Fruit fly (Drosophila melanogaster) whole organism, embryonic: ENCODE data around the gene CG10660.

Source experiments
- Atf3 ChIP-seq: fragments of 200-800 bp; sonication (Bioruptor generic); optimal IDR thresholded peaks from 3 replicates; lab custom pipeline; 2016; ENCODE audit warnings: missing biosample characterization, missing genetic modification characterization
- BtbVII ChIP-seq: fragments of 200-800 bp; sonication (Bioruptor generic); optimal IDR thresholded peaks from 3 replicates; lab custom pipeline; 2017; ENCODE audit warnings: missing biosample characterization, mild to moderate bottlenecking, missing genetic modification characterization
- CG12104 ChIP-seq: fragments of 200-800 bp; sonication (Bioruptor generic); optimal IDR thresholded peaks from 3 replicates; lab custom pipeline; 2016; ENCODE audit warnings: missing biosample characterization, missing genetic modification characterization
- CG14014 ChIP-seq: fragments of 200-800 bp; sonication (Bioruptor generic); IDR thresholded peaks from 2 replicates; pipeline ENCODE4 v1.3.6; 2022; ENCODE audit warnings: missing biosample characterization, missing genetic modification characterization
- CG14860 ChIP-seq: fragments of 200-800 bp; sonication (Bioruptor generic); IDR thresholded peaks from 3 replicates; pipeline ENCODE4 v1.3.6; 2022; ENCODE audit warnings: missing biosample characterization, missing genetic modification characterization; ENCODE audit not compliant: partially characterized antibody
- CG14965 ChIP-seq: fragments of 200-800 bp; sonication (Bioruptor generic); optimal IDR thresholded peaks from 2 replicates; lab custom pipeline; 2016; ENCODE audit warnings: missing biosample characterization, missing genetic modification characterization, borderline replicate concordance
- CG1647 ChIP-seq: fragments of 200-800 bp; sonication (Bioruptor generic); optimal IDR thresholded peaks from 3 replicates; lab custom pipeline; 2016; ENCODE audit warnings: missing biosample characterization, missing genetic modification characterization
- CG16813 ChIP-seq: fragments of 200-800 bp; sonication (Bioruptor generic); IDR thresholded peaks from 3 replicates; pipeline ENCODE4 v1.3.6; 2022; ENCODE audit warnings: missing biosample characterization, missing genetic modification characterization; ENCODE audit not compliant: partially characterized antibody
- CG17359 ChIP-seq: fragments of 200-800 bp; sonication (Bioruptor generic); optimal IDR thresholded peaks from 3 replicates; lab custom pipeline; 2018; ENCODE audit warnings: missing biosample characterization, mild to moderate bottlenecking, missing genetic modification characterization, moderate library complexity
- CG1792 ChIP-seq: fragments of 200-800 bp; sonication (Bioruptor generic); optimal IDR thresholded peaks from 2 replicates; lab custom pipeline; 2016; ENCODE audit warnings: missing biosample characterization, missing genetic modification characterization
- CG2202 ChIP-seq: fragments of 200-800 bp; sonication (Bioruptor generic); optimal IDR thresholded peaks from 2 replicates; lab custom pipeline; 2018; ENCODE audit warnings: missing biosample characterization, mild to moderate bottlenecking, missing genetic modification characterization
- CG30403 ChIP-seq: fragments of 200-800 bp; sonication (Bioruptor generic); optimal IDR thresholded peaks from 3 replicates; lab custom pipeline; 2016; ENCODE audit warnings: missing biosample characterization, missing genetic modification characterization
- CG31224 ChIP-seq: fragments of 200-800 bp; sonication (Bioruptor generic); IDR thresholded peaks from 2 replicates; pipeline ENCODE4 v1.3.6; 2022; ENCODE audit warnings: missing biosample characterization, missing genetic modification characterization
- CG3281 ChIP-seq: fragments of 200-800 bp; sonication (Bioruptor generic); optimal IDR thresholded peaks from 3 replicates; lab custom pipeline; 2017; ENCODE audit warnings: missing biosample characterization, mild to moderate bottlenecking, missing genetic modification characterization
- CG3407 ChIP-seq: fragments of 200-800 bp; sonication (Bioruptor generic); optimal IDR thresholded peaks from 2 replicates; lab custom pipeline; 2018; ENCODE audit warnings: missing biosample characterization, mild to moderate bottlenecking, missing genetic modification characterization
- CG3847 ChIP-seq: fragments of 200-800 bp; sonication (Bioruptor generic); IDR thresholded peaks from 2 replicates; pipeline ENCODE4 v1.3.6; 2022; ENCODE audit warnings: missing biosample characterization, missing genetic modification characterization
- Dbx ChIP-seq: fragments of 200-800 bp; sonication (Bioruptor generic); IDR thresholded peaks from 3 replicates; pipeline ENCODE4 v1.3.6; 2022; ENCODE audit warnings: missing biosample characterization, missing genetic modification characterization
- Dip3 ChIP-seq: fragments of 200-800 bp; sonication (Bioruptor generic); optimal IDR thresholded peaks from 3 replicates; lab custom pipeline; 2016; ENCODE audit warnings: missing biosample characterization, missing genetic modification characterization
- Drgx ChIP-seq: fragments of 200-800 bp; sonication (Bioruptor generic); IDR thresholded peaks from 2 replicates; pipeline ENCODE4 v1.3.6; 2022; ENCODE audit warnings: missing biosample characterization, missing genetic modification characterization
- H2.0 ChIP-seq: fragments of 200-800 bp; sonication (Bioruptor generic); IDR thresholded peaks from 2 replicates; pipeline ENCODE4 v1.3.6; 2022; ENCODE audit warnings: missing biosample characterization, missing genetic modification characterization
- Hey ChIP-seq: fragments of 200-800 bp; sonication (Bioruptor generic); optimal IDR thresholded peaks from 3 replicates; lab custom pipeline; 2018; ENCODE audit warnings: missing biosample characterization, mild to moderate bottlenecking, missing genetic modification characterization
- Hmx ChIP-seq: fragments of 200-800 bp; sonication (Bioruptor generic); optimal IDR thresholded peaks from 2 replicates; lab custom pipeline; 2016; ENCODE audit warnings: missing biosample characterization, missing genetic modification characterization
- Med ChIP-seq: fragments of 200-800 bp; sonication (Bioruptor generic); peaks from one replicate; lab custom pipeline; 2016; ENCODE audit warnings: missing biosample characterization, missing genetic modification characterization, mild to moderate bottlenecking, inconsistent platforms, moderate library complexity
- Meics ChIP-seq: fragments of 200-800 bp; sonication (Bioruptor generic); optimal IDR thresholded peaks from 2 replicates; lab custom pipeline; 2017; ENCODE audit warnings: missing biosample characterization, mild to moderate bottlenecking, missing genetic modification characterization
- Mes4 ChIP-seq: fragments of 200-800 bp; sonication (Bioruptor generic); optimal IDR thresholded peaks from 2 replicates; lab custom pipeline; 2016; ENCODE audit warnings: missing biosample characterization, missing genetic modification characterization
- NFAT ChIP-seq: fragments of 200-800 bp; sonication (Bioruptor generic); IDR thresholded peaks from 2 replicates; pipeline ENCODE4 v1.3.6; 2022; ENCODE audit warnings: missing biosample characterization, missing genetic modification characterization
- Nf-YB ChIP-seq: fragments of 200-800 bp; sonication (Bioruptor generic); optimal IDR thresholded peaks from 3 replicates; lab custom pipeline; 2019; ENCODE audit warnings: missing biosample characterization, mild to moderate bottlenecking, missing genetic modification characterization, moderate library complexity
- Optix ChIP-seq: fragments of 200-800 bp; sonication (Bioruptor generic); IDR thresholded peaks from 3 replicates; pipeline ENCODE4 v1.3.6; 2022; ENCODE audit warnings: missing biosample characterization, missing genetic modification characterization
- Rfx ChIP-seq: fragments of 200-800 bp; sonication (Bioruptor generic); IDR thresholded peaks from 2 replicates; pipeline ENCODE4 v1.3.6; 2022; ENCODE audit warnings: missing biosample characterization, missing genetic modification characterization
- Rx ChIP-seq: fragments of 200-800 bp; sonication (Bioruptor generic); IDR thresholded peaks from 2 replicates; pipeline ENCODE4 v1.3.6; 2022; ENCODE audit warnings: missing biosample characterization, missing genetic modification characterization
- Spps ChIP-seq: fragments of 200-800 bp; sonication (Bioruptor generic); optimal IDR thresholded peaks from 2 replicates; lab custom pipeline; 2018; ENCODE audit warnings: missing biosample characterization, mild to moderate bottlenecking, missing genetic modification characterization
- chn ChIP-seq: fragments of 200-800 bp; sonication (Bioruptor generic); optimal IDR thresholded peaks from 2 replicates; lab custom pipeline; 2016; ENCODE audit warnings: missing biosample characterization, missing genetic modification characterization
- cwo ChIP-seq: fragments of 200-800 bp; sonication (Bioruptor generic); optimal IDR thresholded peaks from 3 replicates; lab custom pipeline; 2017; ENCODE audit warnings: missing biosample characterization, missing genetic modification characterization, mild to moderate bottlenecking, moderate library complexity, missing genetic modification reagents
- dimm ChIP-seq: fragments of 200-800 bp; sonication (Bioruptor generic); IDR thresholded peaks from 2 replicates; pipeline ENCODE4 v1.3.6; 2022; ENCODE audit warnings: missing biosample characterization, missing genetic modification characterization
- ems ChIP-seq: fragments of 200-800 bp; sonication (Bioruptor generic); optimal IDR thresholded peaks from 3 replicates; lab custom pipeline; 2016; ENCODE audit warnings: missing biosample characterization, missing genetic modification characterization
- gro ChIP-seq: fragments of 200-800 bp; sonication (Bioruptor generic); optimal IDR thresholded peaks from 2 replicates; lab custom pipeline; 2016; ENCODE audit warnings: missing biosample characterization, missing genetic modification characterization
- insv ChIP-seq, 2 experiments: fragments of 200-800 bp; sonication (Bioruptor generic); optimal IDR thresholded peaks; 3 replicates each; lab custom pipeline; 2016 to 2018; ENCODE audit warnings: missing biosample characterization in 2 of 2, missing genetic modification characterization in 2 of 2
- kah ChIP-seq: fragments of 200-800 bp; sonication (Bioruptor generic); optimal IDR thresholded peaks from 2 replicates; lab custom pipeline; 2018; ENCODE audit warnings: missing biosample characterization, mild to moderate bottlenecking, missing genetic modification characterization
- knrl ChIP-seq: fragments of 200-800 bp; sonication (Bioruptor generic); IDR thresholded peaks from 3 replicates; pipeline ENCODE4 v1.3.6; 2022; ENCODE audit warnings: missing biosample characterization, missing genetic modification characterization; ENCODE audit not compliant: partially characterized antibody
- lola ChIP-seq, 3 experiments: fragments of >200 bp in 2 of 3; fragments of 200-800 bp in 1 of 3; sonication (Bioruptor generic) in 1 of 3; optimal IDR thresholded peaks; 2 replicates each; lab custom pipeline; 2017 to 2019; ENCODE audit warnings: missing biosample characterization in 3 of 3, missing genetic modification characterization in 3 of 3, mild to moderate bottlenecking in 1 of 3, moderate library complexity in 1 of 3
- org-1 ChIP-seq: fragments of 200-800 bp; sonication (Bioruptor generic); optimal IDR thresholded peaks from 2 replicates; lab custom pipeline; 2017; ENCODE audit warnings: missing biosample characterization, missing genetic modification characterization
- pnt ChIP-seq: fragments of 200-800 bp; sonication (Bioruptor generic); optimal IDR thresholded peaks from 3 replicates; lab custom pipeline; 2016; ENCODE audit warnings: missing biosample characterization, missing genetic modification characterization
- pzg ChIP-seq: fragments of 200-800 bp; sonication (Bioruptor generic); optimal IDR thresholded peaks from 3 replicates; lab custom pipeline; 2018; ENCODE audit warnings: missing biosample characterization, mild to moderate bottlenecking, missing genetic modification characterization, moderate library complexity
- salm ChIP-seq: fragments of 200-800 bp; sonication (Bioruptor generic); optimal IDR thresholded peaks from 2 replicates; lab custom pipeline; 2018; ENCODE audit warnings: missing biosample characterization, mild to moderate bottlenecking, missing genetic modification characterization
- sqz ChIP-seq: fragments of 200-800 bp; sonication (Bioruptor generic); optimal IDR thresholded peaks from 3 replicates; lab custom pipeline; 2018; ENCODE audit warnings: missing biosample characterization, mild to moderate bottlenecking, missing genetic modification characterization
- sug ChIP-seq: fragments of 200-800 bp; optimal IDR thresholded peaks from 2 replicates; lab custom pipeline; 2019; ENCODE audit warnings: missing biosample characterization, mild to moderate bottlenecking, missing genetic modification characterization, moderate library complexity
- tup ChIP-seq: fragments of 200-800 bp; sonication (Bioruptor generic); optimal IDR thresholded peaks from 2 replicates; lab custom pipeline; 2016; ENCODE audit warnings: missing biosample characterization, mild to moderate bottlenecking, missing genetic modification characterization, moderate library complexity
- yki ChIP-seq: fragments of >200 bp; optimal IDR thresholded peaks from 3 replicates; lab custom pipeline; 2018
- zen2 ChIP-seq: fragments of 200-800 bp; sonication (Bioruptor generic); IDR thresholded peaks from 3 replicates; pipeline ENCODE4 v1.3.6; 2022; ENCODE audit warnings: missing biosample characterization, missing genetic modification characterization; ENCODE audit not compliant: partially characterized antibody
- zf30C ChIP-seq: fragments of 200-800 bp; sonication (Bioruptor generic); optimal IDR thresholded peaks from 3 replicates; lab custom pipeline; 2018; ENCODE audit warnings: missing biosample characterization, mild to moderate bottlenecking, missing genetic modification characterization

Gene CG10660

DNA sequence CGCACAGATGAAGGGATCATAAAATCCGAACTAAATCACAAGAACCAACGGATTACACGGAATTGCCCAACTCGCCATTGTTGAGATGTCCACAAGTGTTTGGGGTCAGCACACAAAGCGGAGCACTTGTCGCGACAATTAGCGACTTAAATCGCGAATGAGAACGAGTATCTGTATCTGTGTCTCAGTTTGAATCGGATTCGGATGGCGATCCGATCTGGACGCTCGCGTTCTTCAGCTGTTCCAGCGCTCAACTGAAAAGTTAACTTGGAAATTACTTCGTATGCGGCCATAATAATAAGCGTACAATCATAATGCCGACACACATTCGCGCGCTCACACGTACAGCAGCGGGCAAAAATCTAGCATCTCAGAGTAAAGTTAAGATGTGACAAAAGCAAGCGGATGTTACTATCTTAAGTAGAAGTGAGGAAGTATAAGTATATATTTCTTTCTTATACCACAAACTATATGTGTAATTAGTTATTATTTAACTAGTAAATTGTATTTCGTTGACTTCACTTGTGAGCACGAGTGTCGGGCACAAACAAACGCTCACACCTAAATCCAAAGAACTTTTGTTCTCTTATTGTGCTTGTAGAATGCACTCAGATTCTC lies at the start of gene CG10660:
TSS of gene CG10660 (minus strand) at position 259 of the 618 bp plus-strand sequence.
- peak; percentile 69 for TF ChIP-seq dimm (GFP tag; lab: Robert Waterston, UW)
- TF ChIP-seq Med (GFP tag; lab: Kevin White, UChicago): peak; percentile 95
- TF ChIP-seq tup (GFP tag; lab: Kevin White, UChicago): peak; percentile 66
- TF ChIP-seq lola (GFP tag; optimal IDR thresholded peaks at IDR 0.05; lab: Kevin White, UChicago): peak in 1 of 3 experiments; percentile 86
- TF ChIP-seq zf30C (GFP tag; lab: Kevin White, UChicago): no peak
- TF ChIP-seq Dbx: peak; percentile 74
- no peak for TF ChIP-seq CG16813 (GFP tag; lab: Robert Waterston, UW)
- peak; percentile 80 for TF ChIP-seq CG3281 (GFP tag; lab: Kevin White, UChicago)
- peak; percentile 84 for TF ChIP-seq CG14014 (GFP tag; lab: Robert Waterston, UW)
- TF ChIP-seq CG31224 (GFP tag; lab: Robert Waterston, UW): peak; percentile 57
- peak; percentile 82 for TF ChIP-seq H2.0 (GFP tag; lab: Robert Waterston, UW)
- peak; percentile 75 for TF ChIP-seq cwo (GFP tag; lab: Kevin White, UChicago)
- TF ChIP-seq Meics (GFP tag; lab: Kevin White, UChicago): peak; percentile 86
- TF ChIP-seq BtbVII (GFP tag; lab: Kevin White, UChicago): peak; percentile 64
- TF ChIP-seq Rfx (GFP tag; lab: Robert Waterston, UW): peak; percentile 86
- TF ChIP-seq pzg (GFP tag; lab: Kevin White, UChicago): no peak
- peak; percentile 66 for TF ChIP-seq kah
- peak; percentile 88 for TF ChIP-seq CG30403 (GFP tag; lab: Kevin White, UChicago)
- TF ChIP-seq pnt: peak; percentile 60
- peak; percentile 82 for TF ChIP-seq Rx (GFP tag; lab: Robert Waterston, UW)
- TF ChIP-seq CG14860: no peak
- TF ChIP-seq CG14965 (GFP tag; lab: Kevin White, UChicago): no peak
- peak; percentile 66 for TF ChIP-seq CG12104 (GFP tag; lab: Kevin White, UChicago)
- peak; percentile 64 for TF ChIP-seq sqz (GFP tag; lab: Kevin White, UChicago)
- TF ChIP-seq chn: peak; percentile 67
- TF ChIP-seq zen2 (GFP tag; lab: Robert Waterston, UW): no peak
- peak; percentile 76 for TF ChIP-seq CG1647 (GFP tag; lab: Kevin White, UChicago)
- TF ChIP-seq CG1792 (GFP tag; lab: Kevin White, UChicago): peak; percentile 40
- no peak for TF ChIP-seq insv (GFP tag; optimal IDR thresholded peaks at IDR 0.05; lab: Kevin White, UChicago)
- TF ChIP-seq Nf-YB (GFP tag; lab: Kevin White, UChicago): peak; percentile 73
- peak; percentile 69 for TF ChIP-seq Spps (tag; lab: Kevin White, UChicago)
- peak; percentile 1 for TF ChIP-seq Hmx
- TF ChIP-seq knrl (GFP tag; lab: Robert Waterston, UW): no peak
- peak; percentile 20 for TF ChIP-seq Hey (tag; lab: Kevin White, UChicago)
- TF ChIP-seq CG17359 (tag; lab: Kevin White, UChicago): peak; percentile 91
- peak; percentile 90 for TF ChIP-seq salm (tag; lab: Kevin White, UChicago)
- TF ChIP-seq Optix (GFP tag; lab: Robert Waterston, UW): peak; percentile 85
- TF ChIP-seq CG3407 (GFP tag; lab: Kevin White, UChicago): peak; percentile 82
- peak; percentile 68 for TF ChIP-seq NFAT (GFP tag; lab: Robert Waterston, UW)
- no peak for TF ChIP-seq yki (lab: Kevin White, UChicago)
- TF ChIP-seq ems: peak; percentile 61
- no peak for TF ChIP-seq gro (GFP tag; lab: Kevin White, UChicago)
- TF ChIP-seq sug: peak; percentile 67
- TF ChIP-seq Drgx (GFP tag; lab: Robert Waterston, UW): peak; percentile 95
- TF ChIP-seq CG3847 (GFP tag; lab: Robert Waterston, UW): peak; percentile 72
- peak; percentile 85 for TF ChIP-seq org-1 (GFP tag; lab: Kevin White, UChicago)
- TF ChIP-seq Atf3 (GFP tag; lab: Kevin White, UChicago): peak; percentile 53
- TF ChIP-seq Mes4 (GFP tag; lab: Kevin White, UChicago): peak; percentile 74
- peak; percentile 77 for TF ChIP-seq CG2202
- TF ChIP-seq Dip3 (GFP tag; lab: Kevin White, UChicago): peak; percentile 69
